Fruit fly (Drosophila melanogaster): ENCODE measurements around the gene Rpt2.

Rpt2 gene

DNA sequence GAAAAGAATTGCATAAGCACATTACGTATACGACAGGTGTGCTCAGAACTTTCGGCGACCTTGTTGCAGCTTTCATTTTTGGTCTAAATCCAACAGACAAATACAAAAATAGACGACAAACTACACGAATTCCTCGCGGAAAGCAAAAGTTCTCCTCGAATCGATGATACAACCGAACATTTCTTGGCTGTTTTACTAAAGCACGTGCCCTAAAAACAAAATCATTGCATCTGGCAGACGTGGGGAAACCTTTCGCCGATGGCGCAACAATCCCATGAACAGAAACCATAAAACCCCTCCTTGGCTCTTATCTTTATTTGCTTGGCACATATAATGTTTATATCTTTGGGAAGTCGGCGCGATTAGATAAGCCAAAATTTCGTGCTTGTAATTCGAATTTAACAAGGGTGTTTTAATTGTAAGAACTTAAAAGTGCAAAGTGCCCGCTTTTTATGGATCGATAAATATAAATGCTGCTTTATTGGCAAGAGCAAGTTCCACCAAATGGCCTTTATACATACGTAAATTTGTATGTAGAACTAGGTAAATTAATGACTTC lies 7.3 kb upstream of the Rpt2 start:
- TF ChIP-seq Rel (GFP tag; optimal IDR thresholded peaks at IDR 0.05) (no peak), Rel (tag; optimal IDR thresholded peaks at IDR 0.05) (peak; percentile 41), fru (GFP tag; optimal IDR thresholded peaks at IDR 0.05) (no peak)

DNA sequence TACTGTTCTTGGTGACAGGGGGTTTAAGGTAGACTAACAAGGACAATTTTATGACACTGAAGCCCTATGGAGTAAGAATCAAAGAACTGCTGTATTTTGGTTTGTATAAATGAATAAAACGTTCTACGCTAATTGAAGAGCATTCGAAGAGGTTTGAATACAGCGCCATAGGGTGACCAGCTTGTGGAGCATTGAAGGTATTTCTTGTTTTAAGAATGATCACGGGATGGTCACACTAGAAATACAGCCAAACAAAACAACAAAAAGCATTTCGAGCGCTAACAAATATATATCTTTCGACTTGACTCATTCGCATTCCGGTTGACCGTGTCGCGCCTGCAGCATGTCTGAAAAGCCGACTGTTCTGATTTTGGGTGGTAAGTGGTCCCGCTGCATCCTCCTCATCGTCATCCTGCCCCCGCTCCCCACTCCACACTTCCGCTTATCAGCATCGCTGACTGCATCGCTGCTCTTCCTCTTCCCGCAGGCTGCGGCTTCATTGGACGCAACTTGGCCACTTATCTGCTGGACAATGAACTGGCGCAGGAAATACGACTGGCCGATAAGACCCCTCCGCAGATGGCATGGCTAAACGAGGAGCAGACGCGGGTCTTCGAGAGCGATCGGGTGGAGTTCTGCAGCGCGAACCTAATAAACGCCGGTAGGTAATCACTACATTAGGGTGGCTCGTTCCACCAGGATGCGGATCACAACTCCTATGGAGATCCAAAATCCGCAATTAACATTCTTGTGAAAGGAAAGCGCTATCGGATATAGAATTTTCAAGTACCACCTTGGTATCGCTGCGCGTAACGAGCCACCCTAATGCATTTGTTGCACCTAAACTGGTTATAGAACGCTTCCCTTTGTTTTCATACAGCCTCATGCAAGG lies 2.6 kb upstream of the Rpt2 start, which contains the start of gene CG5854:
TSS of gene CG5854 (plus strand) at position 229 of the 892 bp plus-strand sequence.
- TF ChIP-seq Hnf4 (GFP tag; optimal IDR thresholded peaks at IDR 0.05) (peak; percentile 92), usp (GFP tag; optimal IDR thresholded peaks at IDR 0.05) (no peak), br (GFP tag; optimal IDR thresholded peaks at IDR 0.05) (peak; percentile 95), Rel (GFP tag; optimal IDR thresholded peaks at IDR 0.05) (no peak), Rel (tag; optimal IDR thresholded peaks at IDR 0.05) (peak; percentile 58), Myc (optimal IDR thresholded peaks at IDR 0.05) (no peak), tai (GFP tag; optimal IDR thresholded peaks at IDR 0.05) (no peak), Mio (GFP tag; optimal IDR thresholded peaks at IDR 0.05) (peak; percentile 77), Hr78 (GFP tag; optimal IDR thresholded peaks at IDR 0.05) (no peak), OdsH (GFP tag; optimal IDR thresholded peaks at IDR 0.05) (peak; percentile 96), lola (GFP tag; optimal IDR thresholded peaks at IDR 0.05) (no peak), CG9705 (GFP tag; optimal IDR thresholded peaks at IDR 0.05) (peak; percentile 73), pan (optimal IDR thresholded peaks at IDR 0.05) (no peak), dsf (GFP tag; optimal IDR thresholded peaks at IDR 0.05; ENCODE audit: borderline replicate concordance) (peak; percentile 31), Dif (GFP tag; optimal IDR thresholded peaks at IDR 0.05; ENCODE audit: partially characterized antibody) (peak; percentile 6), Hr83 (GFP tag; optimal IDR thresholded peaks at IDR 0.05; ENCODE audit: poor library complexity, severe bottlenecking) (peak; percentile 87), GATAd (GFP tag; optimal IDR thresholded peaks at IDR 0.05) (peak; percentile 63), brk (GFP tag; optimal IDR thresholded peaks at IDR 0.05) (no peak), woc (GFP tag; optimal IDR thresholded peaks at IDR 0.05) (peak; percentile 82), Vsx2 (GFP tag; optimal IDR thresholded peaks at IDR 0.05; ENCODE audit: partially characterized antibody) (no peak), foxo (GFP tag; optimal IDR thresholded peaks at IDR 0.05) (peak; percentile 69 to 98), fru (GFP tag; optimal IDR thresholded peaks at IDR 0.05) (peak; percentile 95), ey (GFP tag; optimal IDR thresholded peaks at IDR 0.05) (peak; percentile 97), jim (GFP tag; optimal IDR thresholded peaks at IDR 0.05) (peak; percentile 35), CG32264 (GFP tag; optimal IDR thresholded peaks at IDR 0.05) (peak; percentile 92), dl (GFP tag; optimal IDR thresholded peaks at IDR 0.05; ENCODE audit: insufficient read depth in 1 of 2, partially characterized antibody in 2 of 2) (no peak), sage (GFP tag; optimal IDR thresholded peaks at IDR 0.05) (no peak), Jra (GFP tag; optimal IDR thresholded peaks at IDR 0.05) (peak; percentile 50), rgr (GFP tag; optimal IDR thresholded peaks at IDR 0.05) (peak; percentile 98), Sp1 (GFP tag; optimal IDR thresholded peaks at IDR 0.05) (peak; percentile 93), h (GFP tag; optimal IDR thresholded peaks at IDR 0.05) (peak; percentile 96), CrebA (GFP tag; optimal IDR thresholded peaks at IDR 0.05; ENCODE audit: borderline replicate concordance) (no peak), Abd-B (GFP tag; optimal IDR thresholded peaks at IDR 0.05) (no peak), HLH106 (tag; optimal IDR thresholded peaks at IDR 0.05) (peak; percentile 91), Dfd (GFP tag; optimal IDR thresholded peaks at IDR 0.05) (no peak), N (GFP tag; optimal IDR thresholded peaks at IDR 0.05) (no peak), dmrt93B (GFP tag; optimal IDR thresholded peaks at IDR 0.05) (peak; percentile 79), psq (GFP tag; optimal IDR thresholded peaks at IDR 0.05) (peak; percentile 89), sv (GFP tag; optimal IDR thresholded peaks at IDR 0.05) (peak; percentile 63)
